Fruit fly (Drosophila melanogaster) Kc167 (cell line): Measurements from ENCODE around the gene CG13690.

Experiments
- Sin3A ChIP-seq: fragments of >200 bp; optimal IDR thresholded peaks from 2 replicates; lab custom pipeline; 2018; ENCODE audit warnings: missing external identifiers
- insv ChIP-seq: fragments of >200 bp; optimal IDR thresholded peaks from 3 replicates; lab custom pipeline; 2018; ENCODE audit warnings: missing external identifiers
- psq ChIP-seq: fragments of >200 bp; optimal IDR thresholded peaks from 2 replicates; lab custom pipeline; 2017; ENCODE audit warnings: missing external identifiers

- TF ChIP-seq insv (lab: Kevin White, UChicago): no peak
- no peak for TF ChIP-seq psq (lab: Kevin White, UChicago)
- TF ChIP-seq Sin3A (lab: Kevin White, UChicago): no peak
Observed at dm6 chr2L:423160-423559, 3.7 kb upstream of the CG13690 start.
